Fruit fly (Drosophila melanogaster): Measurements from ENCODE around the gene Stat92E.

DNA sequence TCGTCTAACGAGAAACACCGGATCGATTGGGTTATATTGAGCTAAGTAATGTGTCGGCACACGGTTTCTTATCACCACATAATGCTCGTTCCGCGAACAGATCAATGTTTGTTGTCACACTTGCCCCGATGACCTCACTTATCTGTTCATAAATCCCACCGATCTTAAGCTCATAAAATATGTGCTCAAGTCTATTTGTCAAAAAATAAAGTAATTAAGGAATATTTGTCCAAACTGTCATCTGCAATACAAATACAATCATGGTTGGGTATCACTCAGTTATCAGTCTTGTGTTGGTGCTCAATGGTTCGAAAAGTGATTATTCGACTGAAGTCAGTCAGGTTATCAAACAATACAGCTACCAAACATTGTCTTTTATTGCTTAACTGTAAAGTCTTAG, 3.9 kb downstream of the Stat92E start:
- TF ChIP-seq svp (GFP tag) (peak; percentile 88), Sox15 (GFP tag; optimal IDR thresholded peaks at IDR 0.05) (no peak), fkh (GFP tag; optimal IDR thresholded peaks at IDR 0.05) (peak; percentile 69), CG15336 (GFP tag; IDR thresholded peaks at IDR 0.05) (no peak), CG6276 (GFP tag; optimal IDR thresholded peaks at IDR 0.05) (no peak), Blimp-1 (GFP tag; optimal IDR thresholded peaks at IDR 0.05) (no peak), CG16779 (tag; optimal IDR thresholded peaks at IDR 0.05) (no peak), Eip78C (GFP tag) (no peak), CG3919 (GFP tag; optimal IDR thresholded peaks at IDR 0.05) (no peak), CG6854 (GFP tag; optimal IDR thresholded peaks at IDR 0.05) (no peak), achi (GFP tag; optimal IDR thresholded peaks at IDR 0.05) (no peak)

Measured in whole organism, prepupa.